Worm (Caenorhabditis elegans): ENCODE results near the gene T24F1.4.
A peak's percentile ranks its signal among the peaks of the same experiment; 100 is the strongest.

The T24F1.4 gene

DNA sequence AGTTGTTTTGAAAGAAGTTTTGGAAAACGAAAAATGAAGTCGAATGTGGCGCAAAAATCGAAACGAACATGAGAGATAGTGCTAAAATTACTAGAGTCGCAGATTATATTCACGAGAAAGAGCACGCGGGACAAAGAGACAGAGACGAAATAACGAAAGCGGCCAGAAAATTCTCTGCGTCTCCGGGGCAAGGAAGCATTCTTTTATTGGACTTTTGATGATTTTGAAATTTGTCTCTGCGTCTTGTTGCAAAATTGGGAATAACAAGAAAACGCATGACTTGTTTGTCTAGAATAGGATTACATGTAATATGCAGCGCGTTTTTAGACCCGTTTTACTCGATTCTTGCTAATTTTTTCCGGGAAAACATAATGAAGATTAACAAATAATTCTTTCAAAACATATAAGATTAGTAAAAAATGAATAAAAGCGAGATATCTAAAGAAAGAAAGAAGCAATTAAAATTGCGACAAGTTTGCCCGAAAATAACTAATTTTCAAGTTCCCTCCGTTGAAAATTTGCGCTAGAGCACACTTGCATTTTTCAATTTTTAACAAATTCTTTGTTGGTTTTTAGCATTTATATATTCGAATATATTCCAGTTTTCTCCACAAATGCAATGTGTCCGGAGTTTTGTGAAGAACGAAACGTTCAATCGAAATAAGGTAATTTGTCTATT is 34.0 kb upstream of the T24F1.4 start, which contains the start of the genes B0491.6 and pigm-1 (continued):
- TF ChIP-seq fkh-4 (tag; optimal IDR thresholded peaks at IDR 0.05; ENCODE audit: borderline replicate concordance) = peak; percentile 54
- no peak for TF ChIP-seq ztf-11 (tag; optimal IDR thresholded peaks at IDR 0.05)
- TF ChIP-seq fos-1 (tag; optimal IDR thresholded peaks at IDR 0.05) = peak; percentile 27
- TF ChIP-seq fkh-8 (tag; optimal IDR thresholded peaks at IDR 0.05) = peak; percentile 95
- no peak for TF ChIP-seq hlh-4 (tag; optimal IDR thresholded peaks at IDR 0.05)
- peak; percentile 52 for TF ChIP-seq snpc-4 (tag; optimal IDR thresholded peaks at IDR 0.05)
- no peak for TF ChIP-seq Y116A8C.19 (tag; optimal IDR thresholded peaks at IDR 0.05; ENCODE audit: borderline replicate concordance)
- peak; percentile 47 for TF ChIP-seq elt-2 (tag; optimal IDR thresholded peaks at IDR 0.05)
- TF ChIP-seq lir-3 (tag; optimal IDR thresholded peaks at IDR 0.05; ENCODE audit: poor library complexity) = peak; percentile 30
- peak; percentile 89 for TF ChIP-seq nhr-47 (tag; optimal IDR thresholded peaks at IDR 0.05)
- peak; percentile 52 for TF ChIP-seq nhr-90 (tag; optimal IDR thresholded peaks at IDR 0.05; ENCODE audit: poor library complexity)
- no peak for TF ChIP-seq mab-9 (GFP tag; IDR thresholded peaks at IDR 0.05)
- no peak for TF ChIP-seq unc-30 (tag; optimal IDR thresholded peaks at IDR 0.05)
- peak; percentile 49 for TF ChIP-seq tbx-2 (tag; optimal IDR thresholded peaks at IDR 0.05)
- no peak for TF ChIP-seq zip-4 (GFP tag; optimal IDR thresholded peaks at IDR 0.05)
- peak; percentile 6 for TF ChIP-seq ceh-90 (tag; optimal IDR thresholded peaks at IDR 0.05)
- TF ChIP-seq lin-35 (GFP tag; optimal IDR thresholded peaks at IDR 0.05) = peak; percentile 87 to 96
- TF ChIP-seq nhr-20 (tag; optimal IDR thresholded peaks at IDR 0.05) = peak; percentile 68
- TF ChIP-seq lin-15B (tag; optimal IDR thresholded peaks at IDR 0.05) = peak; percentile 12
- no peak for TF ChIP-seq lin-13 (GFP tag; optimal IDR thresholded peaks at IDR 0.05)
- peak; percentile 62 for TF ChIP-seq irx-1 (tag; optimal IDR thresholded peaks at IDR 0.05)
- TF ChIP-seq lin-39 (tag; optimal IDR thresholded peaks at IDR 0.05) = no peak
- TF ChIP-seq nhr-85 (tag) = peak; percentile 85
- peak in 1 of 6 experiments; percentile 52 for TF ChIP-seq elt-3 (tag; optimal IDR thresholded peaks at IDR 0.05)
- no peak for TF ChIP-seq egl-27 (tag; optimal IDR thresholded peaks at IDR 0.05)
- TF ChIP-seq C04F5.9 (tag; optimal IDR thresholded peaks at IDR 0.05) = no peak
- peak; percentile 64 for TF ChIP-seq blmp-1 (tag; optimal IDR thresholded peaks at IDR 0.05)
- TF ChIP-seq alr-1 (tag; optimal IDR thresholded peaks at IDR 0.05; ENCODE audit: borderline replicate concordance) = no peak
- TF ChIP-seq ets-5 (GFP tag; IDR thresholded peaks at IDR 0.05) = no peak
- TF ChIP-seq nhr-84 (tag; optimal IDR thresholded peaks at IDR 0.05) = no peak
- peak; percentile 37 for TF ChIP-seq mep-1 (tag; optimal IDR thresholded peaks at IDR 0.05)
- TF ChIP-seq sup-37 (GFP tag; optimal IDR thresholded peaks at IDR 0.05) = no peak
- peak; percentile 54 to 92 for TF ChIP-seq efl-1 (optimal IDR thresholded peaks at IDR 0.05)
- TF ChIP-seq efl-1 (GFP tag; optimal IDR thresholded peaks at IDR 0.05 in 1 of 2) = peak; percentile 90 to 99
- no peak for TF ChIP-seq efl-3 (GFP tag; optimal IDR thresholded peaks at IDR 0.05)
- TF ChIP-seq jun-1 (tag; optimal IDR thresholded peaks at IDR 0.05) = peak; percentile 14
- peak; percentile 76 for TF ChIP-seq nhr-11 (tag; optimal IDR thresholded peaks at IDR 0.05)
- peak; percentile 63 for TF ChIP-seq mef-2 (tag; optimal IDR thresholded peaks at IDR 0.05)
- no peak for TF ChIP-seq pqm-1 (tag; optimal IDR thresholded peaks at IDR 0.05)
- peak; percentile 50 for TF ChIP-seq nhr-77 (tag; optimal IDR thresholded peaks at IDR 0.05)
- TF ChIP-seq snu-23 (GFP tag; optimal IDR thresholded peaks at IDR 0.05) = peak; percentile 80
- no peak for TF ChIP-seq hlh-17 (GFP tag; optimal IDR thresholded peaks at IDR 0.05; ENCODE audit: borderline replicate concordance)
- peak; percentile 9 for TF ChIP-seq ztf-4 (tag; optimal IDR thresholded peaks at IDR 0.05)
- peak; percentile 52 for TF ChIP-seq C16A3.4 (tag; optimal IDR thresholded peaks at IDR 0.05)
- no peak for TF ChIP-seq nhr-12 (tag; optimal IDR thresholded peaks at IDR 0.05)
- peak in 1 of 2 experiments; percentile 42 for TF ChIP-seq mdl-1 (tag; optimal IDR thresholded peaks at IDR 0.05)
- no peak for TF ChIP-seq hpl-2 (GFP tag; optimal IDR thresholded peaks at IDR 0.05)
